Fruit fly (Drosophila melanogaster) whole organism, prepupa: Measurements from ENCODE around the gene CG31955.

ENCODE experiments used
- CG16779 ChIP-seq: fragments of 200-800 bp; sonication (Bioruptor generic); optimal IDR thresholded peaks from 3 replicates; lab custom pipeline; 2017; ENCODE audit warnings: missing biosample characterization, mild to moderate bottlenecking, missing genetic modification characterization
- Hr39 ChIP-seq: fragments of 200-800 bp; sonication (Bioruptor generic); optimal IDR thresholded peaks from 2 replicates; lab custom pipeline; 2016; ENCODE audit warnings: missing biosample characterization, missing genetic modification characterization
- fd59A ChIP-seq: fragments of 200-800 bp; sonication (Bioruptor generic); optimal IDR thresholded peaks from 2 replicates; lab custom pipeline; 2017; ENCODE audit warnings: missing biosample characterization, mild to moderate bottlenecking, missing genetic modification characterization, missing genetic modification reagents

DNA sequence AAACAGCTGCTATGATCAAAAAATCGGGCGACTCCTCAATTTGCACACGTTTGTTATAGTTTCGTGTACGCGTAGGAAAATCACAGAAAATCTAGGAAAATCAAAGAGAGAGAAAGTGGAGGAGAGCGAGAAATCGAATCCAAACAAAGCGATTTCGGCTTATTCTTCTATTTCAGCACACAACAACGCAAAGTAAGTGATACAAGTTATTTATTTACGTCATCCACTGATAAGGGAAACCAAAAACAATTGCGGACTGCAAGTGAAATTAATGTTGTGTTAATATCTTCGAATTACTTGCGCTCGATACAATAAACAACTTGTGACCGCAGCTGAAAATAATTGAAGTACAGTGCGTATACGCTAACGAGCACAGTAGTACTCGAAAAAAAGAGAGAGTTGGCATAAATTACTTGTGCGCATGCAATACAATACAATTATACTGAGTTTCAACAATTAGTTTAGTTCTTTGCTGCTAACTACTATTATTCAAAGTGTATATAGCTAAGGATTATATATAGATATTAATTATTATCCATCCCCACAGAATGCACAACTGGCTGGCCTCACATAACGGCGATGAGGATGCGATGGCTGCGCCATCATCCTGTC lies 746 bp upstream of the CG31955 start:
- TF ChIP-seq Hr39 (no peak), CG16779 (tag; lab: Kevin White, UChicago) (no peak), fd59A (no peak)
